Worm (Caenorhabditis elegans): ENCODE results near the gene F54H5.3.

DNA sequence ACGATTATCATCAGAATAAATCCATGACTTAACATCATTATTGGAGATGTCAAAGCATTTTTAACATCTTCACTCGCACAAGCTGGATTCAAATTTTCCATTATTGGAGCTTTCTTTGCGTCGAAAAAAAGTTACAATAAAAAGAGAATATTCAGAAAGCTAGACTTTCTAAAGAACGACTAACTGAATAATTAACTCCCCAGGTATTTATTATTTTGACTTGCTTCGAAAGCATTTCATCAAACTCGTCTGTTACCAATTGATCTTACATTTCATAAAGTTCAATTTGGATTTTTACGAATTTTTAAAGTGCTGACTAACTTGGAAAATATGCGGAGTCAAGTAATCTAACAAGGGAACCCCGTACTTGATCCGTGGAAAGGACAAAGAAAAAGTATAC, 46.3 kb upstream of the F54H5.3 start, which contains the start of gene sra-29:
- TF ChIP-seq him-1 (tag; optimal IDR thresholded peaks at IDR 0.05), result no peak
- TF ChIP-seq dao-5 (tag; optimal IDR thresholded peaks at IDR 0.05), result no peak
- no peak for TF ChIP-seq W03F9.2 (tag; optimal IDR thresholded peaks at IDR 0.05)

Measured in whole organism, L4/young adult.